Worm (Caenorhabditis elegans) whole organism, L3 larva: ENCODE results near the gene B0228.6.

ENCODE experiments used
- ZK546.5 ChIP-seq: sonication (generic microtip); optimal IDR thresholded peaks from 2 replicates; lab custom pipeline; 2017; ENCODE audit warnings: missing biosample characterization, missing genetic modification characterization
- aly-2 ChIP-seq: fragments of 150-350 bp; optimal IDR thresholded peaks from 2 replicates; lab custom pipeline; 2014; ENCODE audit warnings: missing biosample characterization, missing genetic modification characterization
- ceh-28 ChIP-seq: fragments of 150-350 bp; optimal IDR thresholded peaks from 2 replicates; lab custom pipeline; 2014; ENCODE audit warnings: missing biosample characterization, missing genetic modification reagents, missing genetic modification characterization

B0228.6 gene

DNA sequence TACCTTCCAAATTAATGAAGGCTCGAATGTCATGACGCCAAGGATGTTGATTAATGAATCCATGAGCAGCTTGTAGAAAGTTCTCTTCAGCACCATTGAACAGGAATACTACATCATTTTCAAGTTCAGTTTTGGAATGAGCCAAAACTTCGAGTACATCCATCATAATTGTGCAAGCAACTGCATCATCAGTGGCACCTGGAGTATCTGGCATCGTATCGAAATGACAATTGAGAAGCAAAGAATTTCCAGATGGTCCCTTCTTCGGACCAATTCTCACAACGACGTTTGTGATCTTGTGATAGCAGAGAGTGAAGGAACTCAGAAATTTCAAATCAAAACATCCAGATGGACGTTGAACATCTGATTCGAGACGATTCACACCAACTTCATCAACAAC, 50.6 kb downstream of the B0228.6 start:
- TF ChIP-seq ZK546.5 = no peak
- no peak for TF ChIP-seq ceh-28 (tag; lab: Kevin White, UChicago)
- no peak for TF ChIP-seq aly-2
